Worm (Caenorhabditis elegans) whole organism, L2 larva: ENCODE results near the gene col-86.

Source experiments
- nhr-25 ChIP-seq: fragments of 150-350 bp; sonication (generic microtip); optimal IDR thresholded peaks from 3 replicates; lab custom pipeline; 2014; ENCODE audit warnings: missing biosample characterization, missing genetic modification characterization
- snpc-4 ChIP-seq: fragments of 150-350 bp; optimal IDR thresholded peaks from 2 replicates; lab custom pipeline; 2014; ENCODE audit warnings: missing biosample characterization, missing genetic modification characterization
- ztf-4 ChIP-seq: fragments of 150-350 bp; optimal IDR thresholded peaks from 2 replicates; lab custom pipeline; 2014; ENCODE audit warnings: missing biosample characterization, missing genetic modification characterization

ce11 chrII:13065251-13065650 is 32.8 kb downstream of the col-86 start:
- TF ChIP-seq nhr-25 (no peak), ztf-4 (no peak), snpc-4 (tag; lab: Kevin White, UChicago) (no peak)
